Worm (Caenorhabditis elegans) whole organism, L3 larva: Measurements from ENCODE around the gene F42F12.14.

Experiments used
- ceh-82 ChIP-seq: fragments of 150-350 bp; optimal IDR thresholded peaks from 2 replicates; lab custom pipeline; 2014; ENCODE audit warnings: missing biosample characterization, missing genetic modification characterization
- elt-2 ChIP-seq: sonication (generic microtip); optimal IDR thresholded peaks from 2 replicates; lab custom pipeline; 2016; ENCODE audit warnings: missing genetic modification reagents, mild to moderate bottlenecking, missing genetic modification characterization, missing compliant biosample characterization
- fkh-10 ChIP-seq: sonication (generic microtip); optimal IDR thresholded peaks from 2 replicates; lab custom pipeline; 2017; ENCODE audit warnings: missing biosample characterization, missing genetic modification reagents, missing genetic modification characterization
- fos-1 ChIP-seq: fragments of 150-350 bp; optimal IDR thresholded peaks from 2 replicates; lab custom pipeline; 2014; ENCODE audit warnings: missing biosample characterization, missing genetic modification characterization
- lin-15B ChIP-seq: fragments of 150-350 bp; optimal IDR thresholded peaks from 2 replicates; lab custom pipeline; 2014; ENCODE audit warnings: missing biosample characterization, missing genetic modification characterization
- lin-39 ChIP-seq: fragments of 150-350 bp; optimal IDR thresholded peaks from 2 replicates; lab custom pipeline; 2018; ENCODE audit warnings: missing biosample characterization, missing genetic modification reagents, missing genetic modification characterization
- nhr-11 ChIP-seq: fragments of 150-350 bp; optimal IDR thresholded peaks from 2 replicates; lab custom pipeline; 2014; ENCODE audit warnings: missing biosample characterization, missing genetic modification characterization
- nhr-25 ChIP-seq: sonication (generic microtip); optimal IDR thresholded peaks from 2 replicates; lab custom pipeline; 2017; ENCODE audit warnings: missing biosample characterization, missing genetic modification characterization
- nhr-77 ChIP-seq: fragments of 150-350 bp; optimal IDR thresholded peaks from 2 replicates; lab custom pipeline; 2014; ENCODE audit warnings: missing biosample characterization, missing genetic modification characterization
- snpc-4 ChIP-seq: fragments of 150-350 bp; optimal IDR thresholded peaks from 2 replicates; lab custom pipeline; 2014; ENCODE audit warnings: missing biosample characterization, missing genetic modification characterization

DNA sequence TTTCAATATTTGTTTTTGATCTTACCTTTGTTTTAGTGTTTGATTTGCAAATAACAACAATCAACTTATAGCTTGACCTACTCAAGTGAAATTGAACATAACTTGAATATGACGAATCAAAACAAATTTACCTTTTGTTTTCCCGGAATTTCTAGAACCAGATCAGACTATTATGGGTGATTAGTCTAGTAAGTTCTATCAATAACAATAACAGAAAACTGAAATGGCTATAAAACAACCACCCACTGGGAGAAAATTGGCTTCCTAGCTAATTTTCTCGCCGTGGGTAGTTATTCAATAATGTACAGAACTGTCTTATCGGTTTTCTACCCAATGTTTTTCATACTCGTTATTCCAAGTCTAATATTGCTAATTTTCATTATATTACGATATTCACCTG is 19.8 kb upstream of the F42F12.14 start, which contains the start of gene srd-45:
- TF ChIP-seq nhr-25 (tag; lab: Kevin White, UChicago) (no peak), nhr-11 (tag; lab: Kevin White, UChicago) (no peak), elt-2 (tag; lab: Kevin White, UChicago) (no peak), fos-1 (no peak), fkh-10 (GFP tag; lab: Kevin White, UChicago) (no peak), ceh-82 (tag; lab: Kevin White, UChicago) (no peak), lin-39 (tag; lab: Kevin White, UChicago) (no peak), snpc-4 (tag; lab: Kevin White, UChicago) (no peak), lin-15B (tag; lab: Kevin White, UChicago) (no peak), nhr-77 (tag; lab: Kevin White, UChicago) (no peak)
